Worm (Caenorhabditis elegans): ENCODE data around the gene F11A5.17.

ce11 chrV:16214505-16214904, 12.7 kb downstream of the F11A5.17 start, which contains the start of gene F11A5.9:
- TF ChIP-seq tbx-37 (GFP tag; conservative IDR thresholded peaks at IDR 0.05): no peak
- no peak for TF ChIP-seq hnd-1 (tag; optimal IDR thresholded peaks at IDR 0.05)
- no peak for TF ChIP-seq ama-1 (optimal IDR thresholded peaks at IDR 0.05)
- no peak for TF ChIP-seq F13C5.2 (tag; optimal IDR thresholded peaks at IDR 0.05)
- TF ChIP-seq ceh-36 (tag; optimal IDR thresholded peaks at IDR 0.05): no peak
- TF ChIP-seq B0310.2 (tag; optimal IDR thresholded peaks at IDR 0.05): no peak
- TF ChIP-seq hmg-4 (GFP tag; optimal IDR thresholded peaks at IDR 0.05): no peak
- TF ChIP-seq hmbx-1 (tag; optimal IDR thresholded peaks at IDR 0.05): no peak

Measured in whole organism, early embryonic.